Worm (Caenorhabditis elegans) whole organism, L3 larva: Measurements from ENCODE around the gene ZK112.4.
A peak's percentile ranks its signal among the peaks of the same experiment; 100 is the strongest.

ENCODE experiments used
- ama-1 ChIP-seq: fragments of 150-350 bp; optimal IDR thresholded peaks from 2 replicates; lab custom pipeline; 2018
- ceh-28 ChIP-seq: fragments of 150-350 bp; optimal IDR thresholded peaks from 2 replicates; lab custom pipeline; 2014; ENCODE audit warnings: missing biosample characterization, missing genetic modification reagents, missing genetic modification characterization
- egl-27 ChIP-seq: sonication (generic microtip); optimal IDR thresholded peaks from 4 replicates; lab custom pipeline; 2017; ENCODE audit warnings: missing biosample characterization, missing genetic modification reagents, missing genetic modification characterization
- elt-2 ChIP-seq: sonication (generic microtip); optimal IDR thresholded peaks from 2 replicates; lab custom pipeline; 2016; ENCODE audit warnings: missing genetic modification reagents, mild to moderate bottlenecking, missing genetic modification characterization, missing compliant biosample characterization
- elt-3 ChIP-seq, 3 experiments: fragments of 150-350 bp in 1 of 3; sonication (generic microtip) in 2 of 3; optimal IDR thresholded peaks; 2 replicates in 2 of 3; 4 replicates in 1 of 3; lab custom pipeline; 2014 to 2017; ENCODE audit warnings: missing biosample characterization in 3 of 3, missing genetic modification characterization in 3 of 3
- fkh-2 ChIP-seq: fragments of 150-350 bp; optimal IDR thresholded peaks from 2 replicates; lab custom pipeline; 2014; ENCODE audit warnings: missing biosample characterization, missing genetic modification reagents, missing genetic modification characterization
- nfya-1 ChIP-seq: sonication (generic microtip); optimal IDR thresholded peaks from 2 replicates; lab custom pipeline; 2017; ENCODE audit warnings: missing genetic modification characterization, mild to moderate bottlenecking, missing compliant biosample characterization, antibody characterized with exemption, moderate library complexity; ENCODE audit not compliant: insufficient read depth
- nhr-11 ChIP-seq: fragments of 150-350 bp; optimal IDR thresholded peaks from 2 replicates; lab custom pipeline; 2014; ENCODE audit warnings: missing biosample characterization, missing genetic modification characterization
- nhr-76 ChIP-seq: fragments of 150-350 bp; sonication (generic microtip); optimal IDR thresholded peaks from 5 replicates; lab custom pipeline; 2014; ENCODE audit warnings: missing biosample characterization, missing genetic modification characterization
- pha-4 ChIP-seq: fragments of 150-350 bp; optimal IDR thresholded peaks from 2 replicates; lab custom pipeline; 2014; ENCODE audit warnings: missing biosample characterization, missing genetic modification reagents, missing genetic modification characterization

- TF ChIP-seq pha-4 (tag; lab: Kevin White, UChicago) = peak; percentile 87
- TF ChIP-seq elt-3 (tag; optimal IDR thresholded peaks at IDR 0.05; lab: Kevin White, UChicago) = no peak
- TF ChIP-seq nhr-11 = no peak
- TF ChIP-seq nhr-76 = peak; percentile 90
- no peak for TF ChIP-seq fkh-2 (tag; lab: Kevin White, UChicago)
- no peak for TF ChIP-seq egl-27
- peak; percentile 76 for TF ChIP-seq nfya-1
- TF ChIP-seq ama-1 (lab: Kevin White, UChicago) = no peak
- peak; percentile 80 for TF ChIP-seq elt-2
- no peak for TF ChIP-seq ceh-28 (tag; lab: Kevin White, UChicago)
These were observed 11.5 kb downstream of the ZK112.4 start for ce11 chrIII:7718318-7718717.
